Worm (Caenorhabditis elegans): ENCODE measurements around the gene gon-1.

gon-1 gene

ce11 chrIV:9953333-9953732, at the start of gene gon-1:
Gene gon-1, minus strand, starts transcription at chrIV:9953433.
- no peak for TF ChIP-seq F23B12.7 (tag; optimal IDR thresholded peaks at IDR 0.05; ENCODE audit: insufficient read depth)
- TF ChIP-seq mes-4 (tag; optimal IDR thresholded peaks at IDR 0.05) = no peak
- TF ChIP-seq ceh-100 (GFP tag; IDR thresholded peaks at IDR 0.05) = no peak
- TF ChIP-seq F39B2.1 (GFP tag; IDR thresholded peaks at IDR 0.05) = no peak
- TF ChIP-seq dox-1 (GFP tag; IDR thresholded peaks at IDR 0.05) = no peak
- TF ChIP-seq hmg-20 (GFP tag; IDR thresholded peaks at IDR 0.05) = no peak

- TF ChIP-seq K11D2.4 (GFP tag; IDR thresholded peaks at IDR 0.05) = no peak
- TF ChIP-seq nfya-2 (GFP tag; IDR thresholded peaks at IDR 0.05) = no peak
- no peak for TF ChIP-seq B0261.1 (tag; optimal IDR thresholded peaks at IDR 0.05)
- no peak for TF ChIP-seq F22D6.2 (tag; optimal IDR thresholded peaks at IDR 0.05)
- TF ChIP-seq nfyb-1 (GFP tag; IDR thresholded peaks at IDR 0.05) = no peak
These were observed 48.5 kb upstream of the gon-1 start, which contains the start of gene C47E12.3 for ce11 chrIV:10001748-10002147. Gene C47E12.3, minus strand, starts transcription at chrIV:10001848.

- TF ChIP-seq nfya-1 (tag; optimal IDR thresholded peaks at IDR 0.05; ENCODE audit: borderline replicate concordance, insufficient read depth) (no peak), madf-8 (GFP tag; conservative IDR thresholded peaks at IDR 0.05) (peak; percentile 98), F49E8.2 (tag; optimal IDR thresholded peaks at IDR 0.05; ENCODE audit: insufficient read depth) (peak; percentile 8), athp-1 (tag; optimal IDR thresholded peaks at IDR 0.05) (no peak), K12H6.12 (tag; optimal IDR thresholded peaks at IDR 0.05) (peak; percentile 7), mcd-1 (GFP tag; IDR thresholded peaks at IDR 0.05) (0 out of 2 replicates have a peak, but pooled peaks have one; percentile 4), bed-2 (GFP tag; IDR thresholded peaks at IDR 0.05) (no peak), T26A5.8 (tag; optimal IDR thresholded peaks at IDR 0.05) (no peak), ama-1 (optimal IDR thresholded peaks at IDR 0.05) (no peak), ama-1 (GFP tag; optimal IDR thresholded peaks at IDR 0.05) (no peak), rec-8 (tag; optimal IDR thresholded peaks at IDR 0.05) (no peak), F33H1.4 (GFP tag; IDR thresholded peaks at IDR 0.05) (peak; percentile 46; the same call in 1 of the 2 replicates), snpc-1.3 (tag; optimal IDR thresholded peaks at IDR 0.05; ENCODE audit: insufficient read depth) (no peak), rcor-1 (GFP tag; IDR thresholded peaks at IDR 0.05) (0 out of 2 replicates have a peak, but pooled peaks have one; percentile 24), F23B12.7 (tag; optimal IDR thresholded peaks at IDR 0.05; ENCODE audit: insufficient read depth) (peak; percentile 17), pha-4 (tag; optimal IDR thresholded peaks at IDR 0.05) (no peak), lir-1 (GFP tag; conservative IDR thresholded peaks at IDR 0.05) (no peak), repo-1 (tag; optimal IDR thresholded peaks at IDR 0.05) (no peak), efl-1 (GFP tag; optimal IDR thresholded peaks at IDR 0.05) (peak; percentile 27), madf-6 (GFP tag; IDR thresholded peaks at IDR 0.05) (peak; percentile 98), ztf-28 (GFP tag; IDR thresholded peaks at IDR 0.05) (no peak), ceh-91 (GFP tag; IDR thresholded peaks at IDR 0.05) (peak; percentile 50; the same call in 1 of the 2 replicates), D2030.7 (GFP tag; IDR thresholded peaks at IDR 0.05) (0 out of 2 replicates have a peak, but pooled peaks have one; percentile 19), xnd-1 (tag; optimal IDR thresholded peaks at IDR 0.05) (peak; percentile 85), atf-7 (tag; optimal IDR thresholded peaks at IDR 0.05) (no peak), nhr-179 (tag; optimal IDR thresholded peaks at IDR 0.05) (no peak), cebp-2 (GFP tag; IDR thresholded peaks at IDR 0.05) (no peak), ceh-79 (tag; optimal IDR thresholded peaks at IDR 0.05) (no peak), nhr-80 (tag; optimal IDR thresholded peaks at IDR 0.05) (peak; percentile 18), lsl-1 (GFP tag; optimal IDR thresholded peaks at IDR 0.05) (peak; percentile 89), lin-35 (GFP tag; optimal IDR thresholded peaks at IDR 0.05) (peak in 1 of 3 experiments; percentile 31), sdz-38 (tag; optimal IDR thresholded peaks at IDR 0.05) (no peak), lin-54 (GFP tag; optimal IDR thresholded peaks at IDR 0.05) (no peak), dpl-1 (GFP tag; optimal IDR thresholded peaks at IDR 0.05) (peak; percentile 23)
These were observed 45.4 kb upstream of the gon-1 start, which contains the start of gene pyp-1 for ce11 chrIV:9998487-9999218. Gene pyp-1, minus strand, starts transcription at chrIV:9998925.
